Worm (Caenorhabditis elegans) whole organism, L1 larva: ENCODE results near the gene C25E10.10.

Experiments used
- alr-1 ChIP-seq: fragments of 200-800 bp; sonication (Bioruptor generic); optimal IDR thresholded peaks from 2 replicates; lab custom pipeline; 2018; ENCODE audit warnings: borderline replicate concordance, mild to moderate bottlenecking, missing genetic modification characterization, missing compliant biosample characterization
- aly-2 ChIP-seq: fragments of 150-350 bp; optimal IDR thresholded peaks from 2 replicates; lab custom pipeline; 2014; ENCODE audit warnings: missing biosample characterization, missing genetic modification characterization
- blmp-1 ChIP-seq: fragments of 150-350 bp; optimal IDR thresholded peaks from 2 replicates; lab custom pipeline; 2014; ENCODE audit warnings: missing biosample characterization, missing genetic modification characterization
- ceh-82 ChIP-seq, 3 experiments: fragments of 150-350 bp in 1 of 3; sonication (generic microtip) in 2 of 3; optimal IDR thresholded peaks; 2 replicates each; lab custom pipeline; 2014 to 2017; ENCODE audit warnings: missing biosample characterization in 3 of 3, missing genetic modification characterization in 3 of 3
- ceh-88 ChIP-seq: fragments of 200-800 bp; sonication (Bioruptor generic); IDR thresholded peaks from 2 replicates; pipeline ENCODE4 v1.3.6; 2022; ENCODE audit warnings: missing genetic modification characterization, missing compliant biosample characterization
- efl-1 ChIP-seq, 4 experiments: fragments of 150-350 bp; optimal IDR thresholded peaks in 3 of 4; peaks in 1 of 4; 1 replicate in 1 of 4; 2 replicates in 3 of 4; lab custom pipeline; 2014; ENCODE audit warnings: missing biosample characterization in 2 of 4, missing genetic modification characterization in 2 of 4, missing genetic modification reagents in 2 of 4
- efl-3 ChIP-seq: fragments of 200-800 bp; sonication (Bioruptor generic); optimal IDR thresholded peaks from 2 replicates; lab custom pipeline; 2018; ENCODE audit warnings: mild to moderate bottlenecking, missing genetic modification characterization, missing compliant biosample characterization
- elt-2 ChIP-seq: sonication (generic microtip); optimal IDR thresholded peaks from 2 replicates; lab custom pipeline; 2016; ENCODE audit warnings: missing genetic modification characterization, mild to moderate bottlenecking, inconsistent platforms, missing compliant biosample characterization, missing genetic modification reagents
- elt-3 ChIP-seq, 6 experiments: fragments of 150-350 bp in 1 of 6; sonication (generic microtip); optimal IDR thresholded peaks; 2 replicates each; lab custom pipeline; 2017 to 2018; ENCODE audit warnings: missing biosample characterization in 6 of 6, missing genetic modification characterization in 6 of 6, inconsistent platforms in 1 of 6
- ets-5 ChIP-seq: fragments of 200-800 bp; sonication (Bioruptor generic); IDR thresholded peaks from 2 replicates; pipeline ENCODE4 v1.3.6; 2022; ENCODE audit warnings: missing genetic modification characterization, missing compliant biosample characterization
- fkh-8 ChIP-seq: sonication (generic microtip); optimal IDR thresholded peaks from 2 replicates; lab custom pipeline; 2016; ENCODE audit warnings: mild to moderate bottlenecking, missing genetic modification characterization, missing compliant biosample characterization
- fos-1 ChIP-seq: fragments of 150-350 bp; optimal IDR thresholded peaks from 2 replicates; lab custom pipeline; 2014; ENCODE audit warnings: missing biosample characterization, missing genetic modification characterization
- jun-1 ChIP-seq: fragments of 150-350 bp; optimal IDR thresholded peaks from 2 replicates; lab custom pipeline; 2014; ENCODE audit warnings: missing biosample characterization, missing genetic modification reagents, missing genetic modification characterization
- lin-14 ChIP-seq: fragments of 200-800 bp; sonication (Bioruptor generic); optimal IDR thresholded peaks from 2 replicates; lab custom pipeline; 2018; ENCODE audit warnings: mild to moderate bottlenecking, missing genetic modification characterization, moderate library complexity, missing compliant biosample characterization
- lin-35 ChIP-seq, 2 experiments: fragments of 150-350 bp; optimal IDR thresholded peaks; 2 replicates each; lab custom pipeline; 2014; ENCODE audit warnings: missing biosample characterization in 2 of 2, missing genetic modification characterization in 2 of 2, missing genetic modification reagents in 2 of 2
- lsy-2 ChIP-seq, 2 experiments: fragments of 150-350 bp; optimal IDR thresholded peaks; 2 replicates each; lab custom pipeline; 2014; ENCODE audit warnings: missing biosample characterization in 2 of 2, missing genetic modification characterization in 2 of 2
- mdl-1 ChIP-seq, 2 experiments: fragments of 150-350 bp; optimal IDR thresholded peaks; 2 replicates each; lab custom pipeline; 2014 to 2017; ENCODE audit warnings: missing biosample characterization in 2 of 2, missing genetic modification characterization in 2 of 2, inconsistent platforms in 1 of 2
- nhr-11 ChIP-seq: fragments of 150-350 bp; optimal IDR thresholded peaks from 2 replicates; lab custom pipeline; 2014; ENCODE audit warnings: missing biosample characterization, missing genetic modification characterization
- nhr-12 ChIP-seq: sonication (generic microtip); optimal IDR thresholded peaks from 2 replicates; lab custom pipeline; 2017; ENCODE audit warnings: missing biosample characterization, missing genetic modification characterization
- nhr-19 ChIP-seq: fragments of 200-800 bp; sonication (Bioruptor generic); conservative IDR thresholded peaks from 2 replicates; pipeline ENCODE4 v1.3.6; 2022; ENCODE audit warnings: missing genetic modification characterization, missing compliant biosample characterization
- nhr-20 ChIP-seq: sonication (generic microtip); optimal IDR thresholded peaks from 2 replicates; lab custom pipeline; 2016; ENCODE audit warnings: mild to moderate bottlenecking, missing genetic modification characterization, missing compliant biosample characterization
- nhr-47 ChIP-seq: sonication (generic microtip); optimal IDR thresholded peaks from 2 replicates; lab custom pipeline; 2016; ENCODE audit warnings: mild to moderate bottlenecking, missing genetic modification characterization, moderate library complexity, missing compliant biosample characterization
- nhr-71 ChIP-seq: sonication (generic microtip); optimal IDR thresholded peaks from 2 replicates; lab custom pipeline; 2016; ENCODE audit warnings: mild to moderate bottlenecking, missing genetic modification characterization, moderate library complexity, missing compliant biosample characterization
- nhr-85 ChIP-seq: sonication (generic microtip); peaks from one replicate; lab custom pipeline; 2016; ENCODE audit warnings: missing genetic modification characterization, inconsistent platforms, missing compliant biosample characterization
- nhr-90 ChIP-seq: sonication (generic microtip); optimal IDR thresholded peaks from 2 replicates; lab custom pipeline; 2016; ENCODE audit warnings: mild to moderate bottlenecking, missing genetic modification characterization, missing compliant biosample characterization; ENCODE audit not compliant: poor library complexity
- pqm-1 ChIP-seq: sonication (generic microtip); optimal IDR thresholded peaks from 3 replicates; lab custom pipeline; 2017; ENCODE audit warnings: missing biosample characterization, missing genetic modification characterization
- rnt-1 ChIP-seq: sonication (generic microtip); optimal IDR thresholded peaks from 2 replicates; lab custom pipeline; 2016; ENCODE audit warnings: mild to moderate bottlenecking, missing genetic modification characterization, moderate library complexity, missing compliant biosample characterization
- skn-1 ChIP-seq: fragments of 150-350 bp; optimal IDR thresholded peaks from 2 replicates; lab custom pipeline; 2014; ENCODE audit warnings: missing biosample characterization, missing genetic modification characterization
- snpc-4 ChIP-seq: fragments of 150-350 bp; optimal IDR thresholded peaks from 2 replicates; lab custom pipeline; 2014; ENCODE audit warnings: missing biosample characterization, missing genetic modification characterization
- snu-23 ChIP-seq: sonication (generic microtip); optimal IDR thresholded peaks from 2 replicates; lab custom pipeline; 2016; ENCODE audit warnings: missing genetic modification characterization, missing compliant biosample characterization
- sox-4 ChIP-seq: sonication (generic microtip); optimal IDR thresholded peaks from 2 replicates; lab custom pipeline; 2016; ENCODE audit warnings: missing genetic modification characterization, missing compliant biosample characterization
- tbx-2 ChIP-seq: sonication (generic microtip); optimal IDR thresholded peaks from 2 replicates; lab custom pipeline; 2016; ENCODE audit warnings: missing genetic modification characterization, missing compliant biosample characterization
- unc-130 ChIP-seq: fragments of 150-350 bp; optimal IDR thresholded peaks from 2 replicates; lab custom pipeline; 2017; ENCODE audit warnings: missing biosample characterization, missing genetic modification characterization, inconsistent platforms
- unc-30 ChIP-seq: sonication (generic microtip); optimal IDR thresholded peaks from 2 replicates; lab custom pipeline; 2017; ENCODE audit warnings: missing biosample characterization, missing genetic modification characterization
- unc-62 ChIP-seq: fragments of 150-350 bp; optimal IDR thresholded peaks from 2 replicates; lab custom pipeline; 2014; ENCODE audit warnings: missing biosample characterization, missing genetic modification reagents, missing genetic modification characterization
- unc-98 ChIP-seq: fragments of 200-800 bp; sonication (Bioruptor generic); IDR thresholded peaks from 2 replicates; pipeline ENCODE4 v1.3.6; 2022; ENCODE audit warnings: missing genetic modification characterization, missing compliant biosample characterization

C25E10.10 gene

DNA sequence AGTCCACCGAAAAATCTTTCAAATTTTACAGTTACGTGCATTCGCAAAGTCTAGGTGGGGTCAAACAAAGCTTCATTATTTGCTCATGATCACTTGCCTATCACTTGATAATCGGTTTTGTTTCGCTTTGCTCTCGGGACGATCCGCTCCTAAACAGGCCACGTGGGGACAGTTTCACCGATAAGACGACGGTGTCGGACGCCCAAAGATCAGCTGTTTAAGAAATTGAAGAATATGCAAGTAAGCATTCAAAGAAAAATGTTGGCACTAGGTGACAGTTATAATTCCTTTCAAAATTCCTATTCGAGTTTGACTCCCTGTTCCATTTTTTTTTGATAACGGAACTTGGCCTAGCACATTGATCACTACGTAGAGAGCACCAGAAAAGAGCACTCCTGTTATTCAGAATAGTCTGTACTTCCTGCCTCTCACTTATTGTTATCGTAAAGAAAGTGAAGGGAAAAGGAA lies 23.8 kb upstream of the C25E10.10 start (continued):
- TF ChIP-seq unc-98 (GFP tag; lab: Robert Waterston, UW) = no peak
- no peak for TF ChIP-seq snpc-4
- TF ChIP-seq snu-23 (GFP tag; lab: Kevin White, UChicago) = no peak
- TF ChIP-seq lin-14 (GFP tag; lab: Kevin White, UChicago) = peak; percentile 11
- no peak for TF ChIP-seq rnt-1 (tag; lab: Kevin White, UChicago)
- no peak for TF ChIP-seq ceh-82 (tag; optimal IDR thresholded peaks at IDR 0.05; lab: Kevin White, UChicago)
- TF ChIP-seq lsy-2 (tag; optimal IDR thresholded peaks at IDR 0.05; lab: Kevin White, UChicago) = no peak
- TF ChIP-seq nhr-71 (tag; lab: Kevin White, UChicago) = peak; percentile 46
- no peak for TF ChIP-seq fos-1 (tag; lab: Kevin White, UChicago)
- TF ChIP-seq ets-5 (GFP tag; lab: Robert Waterston, UW) = no peak
- TF ChIP-seq efl-3 (GFP tag; lab: Kevin White, UChicago) = no peak
- TF ChIP-seq nhr-12 (tag; lab: Kevin White, UChicago) = no peak
- no peak for TF ChIP-seq jun-1
- peak in 1 of 2 experiments; percentile 53 for TF ChIP-seq lin-35 (GFP tag; optimal IDR thresholded peaks at IDR 0.05; lab: Kevin White, UChicago)

DNA sequence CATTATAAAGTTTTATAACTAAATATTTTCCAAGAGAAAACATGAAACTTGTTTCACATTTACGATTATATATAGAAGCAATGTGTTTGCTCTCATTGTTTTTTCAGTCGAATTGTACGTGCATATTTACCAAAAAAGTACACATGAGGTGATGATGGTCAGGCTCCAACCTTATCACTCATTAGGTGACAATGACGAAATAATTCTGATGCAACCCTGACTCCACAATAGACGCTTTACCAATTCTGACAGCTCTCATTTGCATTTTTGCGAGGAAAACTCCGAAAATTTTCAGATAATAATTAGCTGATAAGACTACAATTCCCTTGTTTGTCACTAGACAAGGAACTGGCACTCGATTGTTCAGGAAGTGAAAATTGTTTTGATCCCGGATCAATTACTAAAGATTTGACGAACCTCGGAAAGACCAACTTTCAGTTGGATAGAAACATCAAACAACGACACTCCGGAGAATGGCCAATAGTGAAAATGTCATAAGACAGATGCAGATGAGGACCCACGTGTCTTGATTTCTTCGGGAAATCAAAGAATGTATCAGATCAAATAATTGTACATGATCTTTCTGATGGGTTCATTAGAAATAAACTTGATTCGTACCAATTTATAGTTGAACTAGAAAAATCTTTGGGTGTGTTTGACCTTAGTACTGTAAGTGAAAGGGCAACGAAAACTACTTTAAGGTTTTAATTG lies 22.8 kb upstream of the C25E10.10 start:
- TF ChIP-seq lin-14 (GFP tag; lab: Kevin White, UChicago) (peak; percentile 35), nhr-11 (tag; lab: Kevin White, UChicago) (no peak), mdl-1 (tag; optimal IDR thresholded peaks at IDR 0.05; lab: Kevin White, UChicago) (peak in 1 of 2 experiments; percentile 45), fkh-8 (tag; lab: Kevin White, UChicago) (no peak), blmp-1 (tag; lab: Kevin White, UChicago) (peak; percentile 87), nhr-20 (tag; lab: Kevin White, UChicago) (peak; percentile 81), lin-35 (GFP tag; optimal IDR thresholded peaks at IDR 0.05; lab: Kevin White, UChicago) (peak in 1 of 2 experiments; percentile 70), jun-1 (peak; percentile 26), nhr-19 (GFP tag; lab: Robert Waterston, UW) (peak; percentile 61), elt-2 (peak; percentile 75), skn-1 (tag; lab: Kevin White, UChicago) (peak; percentile 22), tbx-2 (peak; percentile 9), nhr-71 (tag; lab: Kevin White, UChicago) (peak; percentile 37), unc-130 (tag; lab: Kevin White, UChicago) (peak; percentile 19), pqm-1 (tag; lab: Kevin White, UChicago) (no peak), snu-23 (GFP tag; lab: Kevin White, UChicago) (peak; percentile 37), nhr-85 (tag; lab: Kevin White, UChicago) (peak; percentile 78), elt-3 (tag; optimal IDR thresholded peaks at IDR 0.05; lab: Kevin White, UChicago) (peak in 1 of 6 experiments; percentile 69), nhr-90 (peak; percentile 1), sox-4 (tag; lab: Kevin White, UChicago) (no peak)

DNA sequence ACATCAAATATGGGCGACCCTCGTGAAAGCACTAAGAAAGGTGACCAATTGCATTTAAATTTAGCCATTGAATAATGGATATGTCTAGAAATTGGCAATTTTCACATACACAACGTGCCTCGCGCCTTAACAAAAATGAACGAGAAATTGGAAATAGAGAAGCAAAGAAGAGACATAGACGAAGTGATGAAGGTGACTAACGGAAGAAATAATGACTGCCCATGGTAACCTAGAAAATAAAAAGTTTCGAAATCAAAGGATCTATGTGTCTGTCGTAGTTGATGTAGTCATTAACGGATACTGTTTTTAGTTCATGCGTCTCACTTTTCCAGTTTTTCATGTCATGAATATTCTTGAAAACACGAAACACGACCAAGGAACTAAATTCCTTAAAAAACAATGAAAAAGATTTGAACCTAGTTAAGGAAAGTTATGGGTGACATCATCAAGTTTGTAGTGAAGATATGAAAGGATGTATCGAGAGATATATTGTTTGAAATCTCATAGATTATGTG lies 22.0 kb upstream of the C25E10.10 start:
- peak; percentile 25 for TF ChIP-seq blmp-1 (tag; lab: Kevin White, UChicago)
- TF ChIP-seq aly-2 (tag; lab: Kevin White, UChicago) = no peak
- no peak for TF ChIP-seq efl-1 (optimal IDR thresholded peaks at IDR 0.05; lab: Kevin White, UChicago)
- TF ChIP-seq efl-1 (GFP tag; optimal IDR thresholded peaks at IDR 0.05 in 1 of 2; lab: Kevin White, UChicago) = peak in 1 of 2 experiments; percentile 73
- TF ChIP-seq lin-14 (GFP tag; lab: Kevin White, UChicago) = peak; percentile 32
- TF ChIP-seq fos-1 (tag; lab: Kevin White, UChicago) = peak; percentile 3
- no peak for TF ChIP-seq unc-30 (tag; lab: Kevin White, UChicago)
- TF ChIP-seq nhr-85 (tag; lab: Kevin White, UChicago) = peak; percentile 90

DNA sequence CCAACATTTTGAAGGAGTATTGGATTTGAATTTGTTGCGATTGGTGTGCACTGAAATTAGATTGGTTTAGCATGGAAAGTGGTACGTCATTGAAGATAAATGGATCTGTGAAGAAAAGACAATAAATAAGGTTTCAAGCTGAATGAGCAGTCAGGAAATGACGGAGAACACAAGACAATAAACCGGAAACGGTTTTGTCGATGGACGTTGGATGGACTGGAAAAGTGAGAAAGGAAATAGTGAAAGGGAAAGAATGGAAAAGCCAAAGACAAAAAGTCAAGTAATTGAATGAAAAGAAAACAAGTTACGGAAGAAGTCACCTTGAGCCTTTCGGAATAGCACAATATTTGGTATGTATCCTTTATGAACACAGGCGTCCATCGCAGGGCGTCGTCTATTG lies 20.1 kb upstream of the C25E10.10 start, which contains the start of gene T27E4.7:
Gene T27E4.7 (minus strand): TSS at position 50 of the 400 bp plus-strand sequence.
- TF ChIP-seq unc-62 (GFP tag; lab: Kevin White, UChicago) = no peak
- TF ChIP-seq efl-1 (optimal IDR thresholded peaks at IDR 0.05; lab: Kevin White, UChicago) = no peak
- TF ChIP-seq efl-1 (GFP tag; optimal IDR thresholded peaks at IDR 0.05 in 1 of 2; lab: Kevin White, UChicago) = peak in 1 of 2 experiments; percentile 86
- TF ChIP-seq ceh-88 = no peak
- TF ChIP-seq nhr-47 = no peak
- TF ChIP-seq alr-1 (tag; lab: Kevin White, UChicago) = no peak
- TF ChIP-seq, all 84 proteins: peak for 1
